Fruit fly (Drosophila melanogaster): ENCODE measurements around the gene Drak.

Gene Drak

dm6 chrX:11518435-11518834 is 25.5 kb downstream of the Drak start (continued):
- peak; percentile 88; the same call in 1 of the 2 replicates for TF ChIP-seq NFAT (GFP tag; IDR thresholded peaks at IDR 0.05)
- peak; percentile 66 for TF ChIP-seq BtbVII (GFP tag; optimal IDR thresholded peaks at IDR 0.05)
- TF ChIP-seq ind (GFP tag; optimal IDR thresholded peaks at IDR 0.05) = peak; percentile 70
- peak; percentile 81 for TF ChIP-seq CG7839 (tag; optimal IDR thresholded peaks at IDR 0.05)
- peak; percentile 69; the same call in 1 of the 2 replicates for TF ChIP-seq CG14667 (GFP tag; IDR thresholded peaks at IDR 0.05)
- TF ChIP-seq tna (GFP tag; IDR thresholded peaks at IDR 0.05; ENCODE audit: partially characterized antibody) = no peak
- TF ChIP-seq CG4707 (GFP tag; optimal IDR thresholded peaks at IDR 0.05) = peak; percentile 6
- TF ChIP-seq stwl (tag; optimal IDR thresholded peaks at IDR 0.05) = no peak
- no peak for TF ChIP-seq cg (GFP tag; optimal IDR thresholded peaks at IDR 0.05)
- peak; percentile 76 for TF ChIP-seq CG32772 (GFP tag; IDR thresholded peaks at IDR 0.05)
- TF ChIP-seq Hsf (GFP tag; optimal IDR thresholded peaks at IDR 0.05) = peak; percentile 55
- peak; percentile 65 for TF ChIP-seq tin (GFP tag; optimal IDR thresholded peaks at IDR 0.05)
- no peak for TF ChIP-seq CG14965 (GFP tag; optimal IDR thresholded peaks at IDR 0.05; ENCODE audit: borderline replicate concordance)
- TF ChIP-seq Nf-YA (GFP tag; IDR thresholded peaks at IDR 0.05) = peak; percentile 59
- no peak for TF ChIP-seq hbn (GFP tag; IDR thresholded peaks at IDR 0.05; ENCODE audit: partially characterized antibody)
- peak; percentile 9 for TF ChIP-seq CTCF (GFP tag; optimal IDR thresholded peaks at IDR 0.05)
- TF ChIP-seq CG10543 (GFP tag; optimal IDR thresholded peaks at IDR 0.05) = no peak
- TF ChIP-seq maf-S (GFP tag; optimal IDR thresholded peaks at IDR 0.05) = no peak
- TF ChIP-seq gsb-n (tag; optimal IDR thresholded peaks at IDR 0.05) = peak; percentile 32
- TF ChIP-seq bab2 (GFP tag; optimal IDR thresholded peaks at IDR 0.05) = peak; percentile 40
- TF ChIP-seq CG18011 (GFP tag; optimal IDR thresholded peaks at IDR 0.05) = peak; percentile 35
- no peak for TF ChIP-seq lov (optimal IDR thresholded peaks at IDR 0.05)
- TF ChIP-seq lov (GFP tag; IDR thresholded peaks at IDR 0.05) = peak; percentile 75; the same call in 1 of the 3 replicates
- peak; percentile 49 for TF ChIP-seq CG18476 (GFP tag; optimal IDR thresholded peaks at IDR 0.05)
- peak; percentile 50 for TF ChIP-seq CG8359 (GFP tag; optimal IDR thresholded peaks at IDR 0.05; ENCODE audit: borderline replicate concordance)
- no peak for TF ChIP-seq CG3163 (GFP tag; optimal IDR thresholded peaks at IDR 0.05)
- peak; percentile 71 for TF ChIP-seq CG4730 (GFP tag; IDR thresholded peaks at IDR 0.05)
- TF ChIP-seq lmd (GFP tag; IDR thresholded peaks at IDR 0.05) = peak; percentile 88
- TF ChIP-seq CG3838 (GFP tag; optimal IDR thresholded peaks at IDR 0.05) = peak; percentile 33
- TF ChIP-seq Ada2b (GFP tag; IDR thresholded peaks at IDR 0.05) = peak; percentile 89
- TF ChIP-seq br (optimal IDR thresholded peaks at IDR 0.05) = no peak
- peak; percentile 48 for TF ChIP-seq CG1603 (tag; optimal IDR thresholded peaks at IDR 0.05)
- TF ChIP-seq NfI (GFP tag; optimal IDR thresholded peaks at IDR 0.05) = peak; percentile 78
- no peak for TF ChIP-seq fru (optimal IDR thresholded peaks at IDR 0.05)
- TF ChIP-seq stc (GFP tag; IDR thresholded peaks at IDR 0.05) = peak; percentile 74
- TF ChIP-seq CG9727 (GFP tag; optimal IDR thresholded peaks at IDR 0.05) = peak; percentile 48
- TF ChIP-seq CG32532 (GFP tag; IDR thresholded peaks at IDR 0.05) = peak; percentile 91
- no peak for TF ChIP-seq Dll (GFP tag; IDR thresholded peaks at IDR 0.05; ENCODE audit: partially characterized antibody)
- TF ChIP-seq CG18262 (tag; optimal IDR thresholded peaks at IDR 0.05) = peak; percentile 66
- TF ChIP-seq CG14014 (GFP tag; IDR thresholded peaks at IDR 0.05) = peak; percentile 90
- no peak for TF ChIP-seq jumu (GFP tag; optimal IDR thresholded peaks at IDR 0.05)
- TF ChIP-seq zfh1 (GFP tag; IDR thresholded peaks at IDR 0.05) = peak; percentile 70; the same call in 2 of the 3 replicates
- TF ChIP-seq CG1792 (GFP tag; optimal IDR thresholded peaks at IDR 0.05) = no peak
- TF ChIP-seq CG10431 (GFP tag; optimal IDR thresholded peaks at IDR 0.05) = no peak
- no peak for TF ChIP-seq Gsc (GFP tag; IDR thresholded peaks at IDR 0.05)
- TF ChIP-seq HLHmδ (GFP tag; optimal IDR thresholded peaks at IDR 0.05) = no peak
- peak; percentile 79 for TF ChIP-seq ttk (GFP tag; IDR thresholded peaks at IDR 0.05)
- TF ChIP-seq pb (GFP tag; optimal IDR thresholded peaks at IDR 0.05) = no peak
- TF ChIP-seq Jarid2 (GFP tag; optimal IDR thresholded peaks at IDR 0.05) = peak; percentile 23
- TF ChIP-seq Med (GFP tag) = peak; percentile 87
- no peak for TF ChIP-seq gcm2 (GFP tag; optimal IDR thresholded peaks at IDR 0.05)
- TF ChIP-seq pzg (GFP tag; optimal IDR thresholded peaks at IDR 0.05) = no peak
- no peak for TF ChIP-seq Atf-2 (GFP tag; optimal IDR thresholded peaks at IDR 0.05)

All from whole organism, embryonic.